Fruit fly (Drosophila melanogaster): ENCODE results near the gene CG34448.

The CG34448 gene

dm6 chr2L:2433494-2434054 lies 15.8 kb upstream of the CG34448 start (continued):
- TF ChIP-seq gfzf (GFP tag; optimal IDR thresholded peaks at IDR 0.05) (no peak), tx (GFP tag; optimal IDR thresholded peaks at IDR 0.05) (peak; percentile 63), bsh (GFP tag; optimal IDR thresholded peaks at IDR 0.05) (peak; percentile 91 to 93), Fer1 (GFP tag; optimal IDR thresholded peaks at IDR 0.05) (peak; percentile 64), ken (GFP tag; IDR thresholded peaks at IDR 0.05) (peak; percentile 92), Hr51 (GFP tag; optimal IDR thresholded peaks at IDR 0.05) (peak; percentile 48 to 89), ranshi (GFP tag; IDR thresholded peaks at IDR 0.05) (peak; percentile 85), seq (GFP tag; IDR thresholded peaks at IDR 0.05) (peak; percentile 87), Abd-B (GFP tag; optimal IDR thresholded peaks at IDR 0.05) (peak; percentile 86), Side (GFP tag; optimal IDR thresholded peaks at IDR 0.05) (peak; percentile 79), CG2116 (GFP tag; optimal IDR thresholded peaks at IDR 0.05) (peak; percentile 20), CkIIα-i1 (GFP tag; IDR thresholded peaks at IDR 0.05) (peak; percentile 43; the same call in 1 of the 2 replicates), Nf-YC (tag; optimal IDR thresholded peaks at IDR 0.05) (peak; percentile 29), Drgx (GFP tag; IDR thresholded peaks at IDR 0.05) (peak; percentile 97), CG7271 (tag; optimal IDR thresholded peaks at IDR 0.05) (no peak), HmgD (GFP tag; optimal IDR thresholded peaks at IDR 0.05) (peak; percentile 24), ato (GFP tag; IDR thresholded peaks at IDR 0.05; ENCODE audit: partially characterized antibody) (no peak), bab2 (GFP tag; optimal IDR thresholded peaks at IDR 0.05) (peak; percentile 75), cad (GFP tag; optimal IDR thresholded peaks at IDR 0.05) (no peak), disco-r (GFP tag; optimal IDR thresholded peaks at IDR 0.05) (peak; percentile 66), CG15601 (tag; optimal IDR thresholded peaks at IDR 0.05) (peak; percentile 84), CG11504 (tag; optimal IDR thresholded peaks at IDR 0.05) (peak; percentile 93), kay (GFP tag; optimal IDR thresholded peaks at IDR 0.05) (peak; percentile 67), odd (GFP tag; optimal IDR thresholded peaks at IDR 0.05) (peak; percentile 73), CG11247 (GFP tag; IDR thresholded peaks at IDR 0.05) (peak; percentile 73), eyg (GFP tag; optimal IDR thresholded peaks at IDR 0.05) (peak; percentile 67), CG7556 (GFP tag; optimal IDR thresholded peaks at IDR 0.05) (peak; percentile 76), Scr (GFP tag; IDR thresholded peaks at IDR 0.05; ENCODE audit: partially characterized antibody) (no peak), Ssrp (tag; optimal IDR thresholded peaks at IDR 0.05) (peak; percentile 85), Rfx (GFP tag; IDR thresholded peaks at IDR 0.05) (peak; percentile 83), esg (GFP tag; conservative IDR thresholded peaks at IDR 0.05) (peak; percentile 87), CG12659 (GFP tag; optimal IDR thresholded peaks at IDR 0.05) (peak; percentile 76), CG31224 (GFP tag; IDR thresholded peaks at IDR 0.05) (peak; percentile 48; the same call in 1 of the 2 replicates), Deaf1 (tag; optimal IDR thresholded peaks at IDR 0.05) (peak; percentile 63), wdn (GFP tag; IDR thresholded peaks at IDR 0.05) (peak; percentile 21; the same call in 1 of the 2 replicates), CG15073 (GFP tag; optimal IDR thresholded peaks at IDR 0.05) (no peak), Oaz (GFP tag; IDR thresholded peaks at IDR 0.05) (peak; percentile 83), CG4730 (GFP tag; IDR thresholded peaks at IDR 0.05) (peak; percentile 62; the same call in 1 of the 2 replicates), crol (GFP tag; IDR thresholded peaks at IDR 0.05) (no peak), sob (GFP tag; IDR thresholded peaks at IDR 0.05) (peak; percentile 82), br (optimal IDR thresholded peaks at IDR 0.05) (no peak), dpn (GFP tag; optimal IDR thresholded peaks at IDR 0.05) (peak; percentile 87 to 88), Dll (GFP tag; IDR thresholded peaks at IDR 0.05; ENCODE audit: partially characterized antibody) (no peak), CG10366 (GFP tag; IDR thresholded peaks at IDR 0.05) (peak; percentile 89), Spps (tag; optimal IDR thresholded peaks at IDR 0.05) (no peak), pum (GFP tag; optimal IDR thresholded peaks at IDR 0.05) (peak; percentile 88), CG10462 (GFP tag; optimal IDR thresholded peaks at IDR 0.05) (peak; percentile 60), ase (GFP tag; IDR thresholded peaks at IDR 0.05) (peak; percentile 81), CG7372 (GFP tag; IDR thresholded peaks at IDR 0.05) (peak; percentile 75), mam (GFP tag; optimal IDR thresholded peaks at IDR 0.05) (peak; percentile 74), Poxn (GFP tag; IDR thresholded peaks at IDR 0.05) (no peak)
